Fruit fly (Drosophila melanogaster) whole organism, embryonic: ENCODE measurements around the gene CG15362.

Source experiments
- Bdp1 ChIP-seq: fragments of 200-800 bp; sonication (Bioruptor generic); optimal IDR thresholded peaks from 3 replicates; lab custom pipeline; 2016; ENCODE audit warnings: missing biosample characterization, missing genetic modification characterization
- Bgb ChIP-seq: fragments of 200-800 bp; sonication (Bioruptor generic); IDR thresholded peaks from 2 replicates; pipeline ENCODE4 v1.3.6; 2022; ENCODE audit warnings: missing biosample characterization, missing genetic modification characterization; ENCODE audit not compliant: partially characterized antibody
- CG10543 ChIP-seq: fragments of 200-800 bp; sonication (Bioruptor generic); optimal IDR thresholded peaks from 3 replicates; lab custom pipeline; 2017; ENCODE audit warnings: missing biosample characterization, mild to moderate bottlenecking, missing genetic modification characterization, moderate library complexity
- CG11560 ChIP-seq: fragments of 200-800 bp; sonication (Bioruptor generic); IDR thresholded peaks from 3 replicates; pipeline ENCODE4 v1.3.6; 2022; ENCODE audit warnings: missing biosample characterization, missing genetic modification characterization
- CG12071 ChIP-seq: fragments of 200-800 bp; sonication (Bioruptor generic); optimal IDR thresholded peaks from 3 replicates; lab custom pipeline; 2018; ENCODE audit warnings: missing biosample characterization, mild to moderate bottlenecking, missing genetic modification characterization
- CG12942 ChIP-seq: fragments of 200-800 bp; sonication (Bioruptor generic); optimal IDR thresholded peaks from 3 replicates; lab custom pipeline; 2016; ENCODE audit warnings: missing biosample characterization, missing genetic modification characterization
- CG13296 ChIP-seq: fragments of 200-800 bp; sonication (Bioruptor generic); optimal IDR thresholded peaks from 3 replicates; lab custom pipeline; 2018; ENCODE audit warnings: missing biosample characterization, mild to moderate bottlenecking, missing genetic modification characterization
- CG15073 ChIP-seq: fragments of 200-800 bp; sonication (Bioruptor generic); optimal IDR thresholded peaks from 2 replicates; lab custom pipeline; 2016; ENCODE audit warnings: missing biosample characterization, missing genetic modification characterization
- CG15269 ChIP-seq: fragments of 200-800 bp; sonication (Bioruptor generic); optimal IDR thresholded peaks from 2 replicates; lab custom pipeline; 2018; ENCODE audit warnings: missing biosample characterization, mild to moderate bottlenecking, missing genetic modification characterization, moderate library complexity
- CG1529 ChIP-seq: fragments of 200-800 bp; sonication (Bioruptor generic); optimal IDR thresholded peaks from 3 replicates; lab custom pipeline; 2018; ENCODE audit warnings: missing biosample characterization, missing genetic modification characterization
- CG17568 ChIP-seq: fragments of 200-800 bp; sonication (Bioruptor generic); optimal IDR thresholded peaks from 2 replicates; lab custom pipeline; 2018; ENCODE audit warnings: missing biosample characterization, mild to moderate bottlenecking, missing genetic modification characterization, moderate library complexity
- CG17829 ChIP-seq: fragments of 200-800 bp; optimal IDR thresholded peaks from 2 replicates; lab custom pipeline; 2019; ENCODE audit warnings: missing biosample characterization, mild to moderate bottlenecking, missing genetic modification characterization, moderate library complexity
- CG32532 ChIP-seq: fragments of 200-800 bp; sonication (Bioruptor generic); IDR thresholded peaks from 2 replicates; pipeline ENCODE4 v1.3.6; 2022; ENCODE audit warnings: missing biosample characterization, missing genetic modification characterization
- CG34376 ChIP-seq: fragments of 200-800 bp; sonication (Bioruptor generic); optimal IDR thresholded peaks from 2 replicates; lab custom pipeline; 2018; ENCODE audit warnings: missing biosample characterization, mild to moderate bottlenecking, missing genetic modification characterization
- CG34422 ChIP-seq: fragments of 200-800 bp; sonication (Bioruptor generic); IDR thresholded peaks from 3 replicates; pipeline ENCODE4 v1.3.6; 2022; ENCODE audit warnings: missing biosample characterization, missing genetic modification characterization
- CG42726 ChIP-seq: fragments of 200-800 bp; sonication (Bioruptor generic); IDR thresholded peaks from 2 replicates; pipeline ENCODE4 v1.3.6; 2022; ENCODE audit warnings: missing biosample characterization, missing genetic modification characterization; ENCODE audit not compliant: partially characterized antibody
- CG7928 ChIP-seq: fragments of 200-800 bp; sonication (Bioruptor generic); optimal IDR thresholded peaks from 2 replicates; lab custom pipeline; 2017; ENCODE audit warnings: missing biosample characterization, mild to moderate bottlenecking, missing genetic modification characterization
- CG8290 ChIP-seq, 3 experiments: fragments of 200-800 bp; sonication (Bioruptor generic); optimal IDR thresholded peaks; 2 replicates each; lab custom pipeline; 2016 to 2019; ENCODE audit warnings: missing biosample characterization in 3 of 3, missing genetic modification characterization in 3 of 3, mild to moderate bottlenecking in 2 of 3, moderate library complexity in 1 of 3
- CG9437 ChIP-seq: fragments of 200-800 bp; sonication (Bioruptor generic); optimal IDR thresholded peaks from 2 replicates; lab custom pipeline; 2018; ENCODE audit warnings: missing biosample characterization, mild to moderate bottlenecking, missing genetic modification characterization
- CTCF ChIP-seq: fragments of 200-800 bp; sonication (Bioruptor generic); optimal IDR thresholded peaks from 2 replicates; lab custom pipeline; 2017; ENCODE audit warnings: missing biosample characterization, mild to moderate bottlenecking, missing genetic modification characterization, moderate library complexity
- Camta ChIP-seq: fragments of 200-800 bp; sonication (Bioruptor generic); optimal IDR thresholded peaks from 2 replicates; lab custom pipeline; 2016; ENCODE audit warnings: missing biosample characterization, missing genetic modification characterization
- HLH3B ChIP-seq: fragments of 200-800 bp; sonication (Bioruptor generic); IDR thresholded peaks from 2 replicates; pipeline ENCODE4 v1.3.6; 2022; ENCODE audit warnings: missing biosample characterization, missing genetic modification characterization
- HLH4C ChIP-seq: fragments of 200-800 bp; sonication (Bioruptor generic); IDR thresholded peaks from 3 replicates; pipeline ENCODE4 v1.3.6; 2022; ENCODE audit warnings: missing biosample characterization, missing genetic modification characterization; ENCODE audit not compliant: partially characterized antibody
- HmgD ChIP-seq: fragments of 200-800 bp; sonication (Bioruptor generic); optimal IDR thresholded peaks from 3 replicates; lab custom pipeline; 2016; ENCODE audit warnings: missing biosample characterization, missing genetic modification characterization
- HmgZ ChIP-seq: fragments of 200-800 bp; sonication (Bioruptor generic); optimal IDR thresholded peaks from 2 replicates; lab custom pipeline; 2018; ENCODE audit warnings: missing biosample characterization, mild to moderate bottlenecking, missing genetic modification characterization
- Mad ChIP-seq: fragments of 200-800 bp; sonication (Bioruptor generic); optimal IDR thresholded peaks from 2 replicates; lab custom pipeline; 2016; ENCODE audit warnings: missing biosample characterization, missing genetic modification characterization
- Rfx ChIP-seq: fragments of 200-800 bp; sonication (Bioruptor generic); IDR thresholded peaks from 2 replicates; pipeline ENCODE4 v1.3.6; 2022; ENCODE audit warnings: missing biosample characterization, missing genetic modification characterization
- Sry-β ChIP-seq: fragments of 200-800 bp; sonication (Bioruptor generic); optimal IDR thresholded peaks from 2 replicates; lab custom pipeline; 2018; ENCODE audit warnings: missing biosample characterization, mild to moderate bottlenecking, missing genetic modification characterization, moderate library complexity
- al ChIP-seq: fragments of 200-800 bp; sonication (Bioruptor generic); IDR thresholded peaks from 2 replicates; pipeline ENCODE4 v1.3.6; 2022; ENCODE audit warnings: missing biosample characterization, missing genetic modification characterization
- btn ChIP-seq: fragments of 200-800 bp; sonication (Bioruptor generic); optimal IDR thresholded peaks from 2 replicates; lab custom pipeline; 2016; ENCODE audit warnings: missing biosample characterization, missing genetic modification characterization
- cas ChIP-seq: fragments of 200-800 bp; sonication (Bioruptor generic); IDR thresholded peaks from 2 replicates; pipeline ENCODE4 v1.3.6; 2022; ENCODE audit warnings: missing biosample characterization, missing genetic modification characterization
- cg ChIP-seq: fragments of 200-800 bp; sonication (Bioruptor generic); optimal IDR thresholded peaks from 3 replicates; lab custom pipeline; 2019; ENCODE audit warnings: missing biosample characterization, mild to moderate bottlenecking, missing genetic modification characterization, moderate library complexity
- chn ChIP-seq: fragments of 200-800 bp; sonication (Bioruptor generic); optimal IDR thresholded peaks from 2 replicates; lab custom pipeline; 2016; ENCODE audit warnings: missing biosample characterization, missing genetic modification characterization
- ci ChIP-seq: fragments of 200-800 bp; sonication (Bioruptor generic); IDR thresholded peaks from 3 replicates; pipeline ENCODE4 v1.3.6; 2022; ENCODE audit warnings: missing biosample characterization, missing genetic modification characterization
- inv ChIP-seq: fragments of 200-800 bp; sonication (Bioruptor generic); IDR thresholded peaks from 2 replicates; pipeline ENCODE4 v1.3.6; 2022; ENCODE audit warnings: missing biosample characterization, missing genetic modification characterization; ENCODE audit not compliant: partially characterized antibody
- maf-S ChIP-seq: fragments of 200-800 bp; sonication (Bioruptor generic); optimal IDR thresholded peaks from 2 replicates; lab custom pipeline; 2016; ENCODE audit warnings: missing biosample characterization, missing genetic modification characterization
- mirr ChIP-seq: fragments of 200-800 bp; sonication (Bioruptor generic); optimal IDR thresholded peaks from 3 replicates; lab custom pipeline; 2018; ENCODE audit warnings: missing biosample characterization, mild to moderate bottlenecking, missing genetic modification characterization
- nerfin-2 ChIP-seq: fragments of 200-800 bp; sonication (Bioruptor generic); IDR thresholded peaks from 2 replicates; pipeline ENCODE4 v1.3.6; 2022; ENCODE audit warnings: missing biosample characterization, missing genetic modification characterization; ENCODE audit not compliant: partially characterized antibody
- onecut ChIP-seq: fragments of 200-800 bp; sonication (Bioruptor generic); IDR thresholded peaks from 2 replicates; pipeline ENCODE4 v1.3.6; 2022; ENCODE audit warnings: missing biosample characterization, missing genetic modification characterization
- ranshi ChIP-seq: fragments of 200-800 bp; sonication (Bioruptor generic); IDR thresholded peaks from 2 replicates; pipeline ENCODE4 v1.3.6; 2022; ENCODE audit warnings: missing biosample characterization, missing genetic modification characterization
- sisA ChIP-seq: fragments of 200-800 bp; sonication (Bioruptor generic); IDR thresholded peaks from 2 replicates; pipeline ENCODE4 v1.3.6; 2022; ENCODE audit warnings: missing biosample characterization, missing genetic modification characterization
- sug ChIP-seq: fragments of 200-800 bp; optimal IDR thresholded peaks from 2 replicates; lab custom pipeline; 2019; ENCODE audit warnings: missing biosample characterization, mild to moderate bottlenecking, missing genetic modification characterization, moderate library complexity
- usp ChIP-seq: fragments of >200 bp; optimal IDR thresholded peaks from 2 replicates; lab custom pipeline; 2017; ENCODE audit warnings: missing biosample characterization, missing genetic modification characterization
- vnd ChIP-seq: fragments of 200-800 bp; sonication (Bioruptor generic); IDR thresholded peaks from 3 replicates; pipeline ENCODE4 v1.3.6; 2022; ENCODE audit warnings: missing biosample characterization, missing genetic modification characterization; ENCODE audit not compliant: partially characterized antibody
- wek ChIP-seq: fragments of 200-800 bp; sonication (Bioruptor generic); optimal IDR thresholded peaks from 3 replicates; lab custom pipeline; 2018; ENCODE audit warnings: missing biosample characterization, mild to moderate bottlenecking, missing genetic modification characterization, moderate library complexity
- zen ChIP-seq: fragments of 200-800 bp; sonication (Bioruptor generic); optimal IDR thresholded peaks from 3 replicates; lab custom pipeline; 2018; ENCODE audit warnings: missing biosample characterization, mild to moderate bottlenecking, missing genetic modification characterization, moderate library complexity
- zen2 ChIP-seq: fragments of 200-800 bp; sonication (Bioruptor generic); IDR thresholded peaks from 3 replicates; pipeline ENCODE4 v1.3.6; 2022; ENCODE audit warnings: missing biosample characterization, missing genetic modification characterization; ENCODE audit not compliant: partially characterized antibody
- zfh2 ChIP-seq: fragments of 200-800 bp; sonication (Bioruptor generic); optimal IDR thresholded peaks from 2 replicates; lab custom pipeline; 2016; ENCODE audit warnings: missing biosample characterization, missing genetic modification characterization

The CG15362 gene

dm6 chr2L:2015204-2015603, 34.2 kb downstream of the CG15362 start (continued):
- TF ChIP-seq CG32532 (GFP tag; lab: Robert Waterston, UW), result 0 out of 2 replicates have a peak, but pooled peaks have one; percentile 8
- TF ChIP-seq Rfx (GFP tag; lab: Robert Waterston, UW), result peak; percentile 55; the same call in 1 of the 2 replicates
- TF ChIP-seq zfh2 (GFP tag; lab: Kevin White, UChicago), result no peak
- 0 out of 2 replicates have a peak, but pooled peaks have one; percentile 9 for TF ChIP-seq ranshi (GFP tag; lab: Robert Waterston, UW)
- no peak for TF ChIP-seq HLH3B (GFP tag; lab: Robert Waterston, UW)

- TF ChIP-seq CG15269 (tag; lab: Kevin White, UChicago), result no peak
- no peak for TF ChIP-seq zen (tag; lab: Kevin White, UChicago)
- TF ChIP-seq CG13296 (GFP tag; lab: Kevin White, UChicago), result no peak
- TF ChIP-seq btn (GFP tag; lab: Kevin White, UChicago), result no peak
- TF ChIP-seq HmgD (GFP tag; lab: Kevin White, UChicago), result no peak
- TF ChIP-seq CG17568, result no peak
- TF ChIP-seq wek, result no peak
- TF ChIP-seq CG1529 (GFP tag; lab: Kevin White, UChicago), result no peak
- TF ChIP-seq HmgZ, result no peak
- no peak for TF ChIP-seq CG10543 (GFP tag; lab: Kevin White, UChicago)
- no peak for TF ChIP-seq CG8290 (GFP tag; optimal IDR thresholded peaks at IDR 0.05; lab: Kevin White, UChicago)
- no peak for TF ChIP-seq CG8290 (tag; optimal IDR thresholded peaks at IDR 0.05; lab: Kevin White, UChicago)
- no peak for TF ChIP-seq al (GFP tag; lab: Robert Waterston, UW)
These were observed 41.8 kb downstream of the CG15362 start for dm6 chr2L:2022823-2023222.

DNA sequence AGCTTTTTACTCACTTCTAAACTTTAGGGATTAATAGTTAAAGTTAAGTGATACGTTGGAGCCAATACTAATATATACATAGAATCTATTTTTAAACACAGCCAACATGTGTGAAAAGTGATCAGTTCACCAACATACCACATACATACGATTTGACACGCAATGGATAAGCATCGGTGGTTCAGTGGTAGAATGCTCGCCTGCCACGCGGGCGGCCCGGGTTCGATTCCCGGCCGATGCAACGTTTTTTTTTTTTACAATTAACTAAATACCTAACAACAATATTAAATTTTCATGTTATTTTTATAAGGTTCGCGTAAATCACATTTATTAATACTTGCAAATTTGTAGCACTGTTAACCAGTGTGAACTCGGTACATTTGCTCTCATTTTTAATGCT, 50.5 kb downstream of the CG15362 start:
- TF ChIP-seq CG17829 (tag; lab: Kevin White, UChicago) (no peak), CG42726 (GFP tag; lab: Robert Waterston, UW) (peak; percentile 71; the same call in 1 of the 2 replicates), chn (no peak), CG34376 (GFP tag; lab: Kevin White, UChicago) (no peak), CG15073 (GFP tag; lab: Kevin White, UChicago) (no peak), ci (no peak), cg (GFP tag; lab: Kevin White, UChicago) (peak; percentile 26), Mad (GFP tag; lab: Kevin White, UChicago) (no peak), nerfin-2 (GFP tag; lab: Robert Waterston, UW) (peak; percentile 79), CG34422 (no peak), inv (GFP tag; lab: Robert Waterston, UW) (peak; percentile 36; the same call in 1 of the 2 replicates), sisA (GFP tag; lab: Robert Waterston, UW) (no peak), CTCF (GFP tag; lab: Kevin White, UChicago) (no peak), CG12942 (GFP tag; lab: Kevin White, UChicago) (no peak), CG12071 (GFP tag; lab: Kevin White, UChicago) (no peak), zen2 (GFP tag; lab: Robert Waterston, UW) (0 out of 3 replicates have a peak, but pooled peaks have one; percentile 27), Camta (GFP tag; lab: Kevin White, UChicago) (no peak), usp (GFP tag; lab: Kevin White, UChicago) (no peak), Bgb (peak; percentile 68), maf-S (GFP tag; lab: Kevin White, UChicago) (no peak), sug (tag; lab: Kevin White, UChicago) (no peak), CG7928 (GFP tag; lab: Kevin White, UChicago) (no peak), HLH4C (GFP tag; lab: Robert Waterston, UW) (peak; percentile 42; the same call in 1 of the 3 replicates), cas (GFP tag; lab: Robert Waterston, UW) (no peak), vnd (peak; percentile 49; the same call in 2 of the 3 replicates), onecut (GFP tag; lab: Robert Waterston, UW) (no peak), mirr (GFP tag; lab: Kevin White, UChicago) (no peak), Sry-β (no peak), CG11560 (tag; lab: Robert Waterston, UW) (no peak), Bdp1 (GFP tag; lab: Kevin White, UChicago) (peak; percentile 97), CG9437 (GFP tag; lab: Kevin White, UChicago) (no peak)
